Fruit fly (Drosophila melanogaster): ENCODE results near the gene sna.

The sna gene

dm6 chr2L:15478159-15478591, at the start of gene sna:
sna (minus strand) TSS chr2L:15478260.
- no peak for TF ChIP-seq CG8478 (optimal IDR thresholded peaks at IDR 0.05)
- no peak for TF ChIP-seq CTCF (optimal IDR thresholded peaks at IDR 0.05)

- TF ChIP-seq CTCF (optimal IDR thresholded peaks at IDR 0.05) = peak; percentile 51 to 82
- no peak for TF ChIP-seq CG8478 (optimal IDR thresholded peaks at IDR 0.05)
These were observed 26.5 kb upstream of the sna start for dm6 chr2L:15504534-15504933.

DNA sequence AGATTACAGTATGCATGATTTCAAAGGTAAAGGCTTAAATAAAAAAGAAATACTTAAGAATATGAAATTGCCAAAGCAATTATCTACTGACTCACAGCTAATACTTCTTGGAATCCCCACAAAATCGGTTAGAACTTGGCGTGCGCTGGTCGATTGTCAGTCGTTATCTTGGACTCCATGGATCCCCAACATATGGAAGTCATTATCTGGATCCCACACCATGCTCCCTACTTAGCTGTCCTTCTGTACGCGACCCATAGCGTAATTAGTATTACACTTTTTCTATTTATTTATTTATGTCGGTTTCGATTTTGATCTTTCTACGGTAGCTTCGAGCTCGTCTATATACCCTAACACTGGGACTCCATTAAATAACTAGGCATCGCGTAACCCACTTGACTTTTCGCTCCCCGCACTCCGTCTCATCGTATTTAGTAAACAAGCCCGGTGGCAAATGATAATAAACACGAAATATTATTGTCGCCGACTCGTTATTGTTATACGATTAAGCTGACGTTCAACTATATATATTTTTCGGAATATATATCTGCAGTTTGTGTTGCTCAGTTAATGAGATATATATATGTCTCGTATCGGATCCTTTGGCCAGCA, 23.0 kb upstream of the sna start:
- TF ChIP-seq CTCF (optimal IDR thresholded peaks at IDR 0.05) (no peak), CG8478 (optimal IDR thresholded peaks at IDR 0.05) (no peak)

DNA sequence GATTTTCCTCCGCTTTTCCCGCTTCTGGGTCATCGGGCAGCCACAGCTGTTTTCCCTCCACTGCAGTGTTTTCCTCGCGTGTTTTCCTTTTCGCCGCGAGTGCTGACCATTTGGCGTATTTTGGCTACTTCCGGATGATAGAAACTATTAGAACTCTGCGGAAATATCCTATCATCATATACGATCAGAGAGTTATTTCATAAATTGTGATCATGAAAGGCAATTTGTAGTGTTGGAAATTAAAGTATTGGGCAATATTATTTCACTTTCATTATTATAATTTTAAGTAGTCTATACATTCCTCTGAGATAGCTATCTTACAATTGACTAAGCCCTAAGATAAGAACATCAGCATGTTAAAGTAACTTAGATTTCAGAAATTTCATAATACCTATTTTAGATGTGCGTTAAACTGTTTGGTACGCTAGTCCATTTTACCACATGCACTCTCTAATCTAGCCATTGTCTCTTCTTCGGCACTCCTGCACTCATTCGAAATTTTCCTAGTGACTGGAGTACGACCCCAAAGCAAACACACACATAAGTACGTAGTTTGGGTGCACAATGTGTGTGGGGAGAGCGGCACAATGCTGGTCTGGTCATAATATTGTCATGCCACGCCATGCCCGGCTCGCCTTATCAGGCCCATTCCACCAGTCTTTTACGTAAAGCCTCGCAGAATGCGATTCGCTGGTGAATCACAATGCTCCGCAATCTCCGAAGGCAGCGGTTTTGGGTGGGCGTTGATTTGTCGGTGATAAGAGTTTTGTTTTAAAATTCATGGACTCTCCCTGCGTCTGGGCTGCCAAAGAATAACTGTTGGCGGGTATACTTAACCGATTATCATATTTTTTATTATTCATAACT, 21.9 kb upstream of the sna start:
- no peak for TF ChIP-seq CG8478 (optimal IDR thresholded peaks at IDR 0.05)
- no peak for TF ChIP-seq CTCF (optimal IDR thresholded peaks at IDR 0.05)

DNA sequence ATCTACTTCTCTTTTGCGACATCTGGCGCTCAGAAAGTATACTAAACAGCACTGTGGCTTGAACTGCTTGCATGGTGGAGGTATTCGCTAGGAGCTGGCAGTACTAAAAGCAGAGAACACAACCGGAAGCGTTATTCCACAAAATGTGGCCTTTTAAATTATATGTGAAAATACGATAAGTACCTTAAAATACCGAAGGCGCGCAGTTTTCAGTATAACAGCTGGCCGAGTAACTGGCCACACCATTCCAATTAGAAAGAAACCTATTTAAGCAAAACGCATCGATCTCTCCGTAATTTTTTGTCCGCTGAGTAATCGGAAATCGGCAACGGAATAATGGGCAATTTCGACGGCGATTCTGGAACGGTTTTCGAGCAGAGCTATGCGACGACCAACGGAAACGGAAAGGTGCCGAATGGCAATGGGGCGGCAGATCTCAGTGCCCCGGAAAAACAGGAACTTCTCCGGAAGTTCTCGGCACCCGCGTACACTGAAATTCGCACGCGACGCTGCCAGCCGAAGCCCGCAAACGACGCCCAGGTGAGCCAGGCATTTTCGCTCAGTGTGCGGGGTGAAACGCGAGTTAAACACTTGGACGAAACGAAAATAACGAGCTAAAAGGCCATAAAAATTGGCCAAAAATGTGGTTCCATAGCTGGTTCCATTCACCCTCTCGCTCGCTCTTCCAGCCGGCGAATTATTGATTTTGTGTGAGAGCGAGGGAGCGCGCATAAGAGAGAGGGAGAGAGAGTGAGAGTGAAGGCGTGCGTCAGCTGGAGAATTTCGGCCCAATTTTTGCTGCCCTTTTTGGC, 21.0 kb upstream of the sna start, which contains the start of gene lace:
Gene lace, plus strand, starts transcription at position 243 of the 812 bp plus-strand sequence.
- TF ChIP-seq CG8478 (optimal IDR thresholded peaks at IDR 0.05) = no peak
- peak; percentile 90 to 98 for TF ChIP-seq CTCF (optimal IDR thresholded peaks at IDR 0.05)

dm6 chr2L:15496310-15496709, 18.2 kb upstream of the sna start:
- no peak for TF ChIP-seq CG8478 (optimal IDR thresholded peaks at IDR 0.05)
- TF ChIP-seq CTCF (optimal IDR thresholded peaks at IDR 0.05) = no peak

dm6 chr2L:15493627-15494026, 15.6 kb upstream of the sna start:
- TF ChIP-seq CTCF (optimal IDR thresholded peaks at IDR 0.05) (no peak), CG8478 (optimal IDR thresholded peaks at IDR 0.05) (no peak)

DNA sequence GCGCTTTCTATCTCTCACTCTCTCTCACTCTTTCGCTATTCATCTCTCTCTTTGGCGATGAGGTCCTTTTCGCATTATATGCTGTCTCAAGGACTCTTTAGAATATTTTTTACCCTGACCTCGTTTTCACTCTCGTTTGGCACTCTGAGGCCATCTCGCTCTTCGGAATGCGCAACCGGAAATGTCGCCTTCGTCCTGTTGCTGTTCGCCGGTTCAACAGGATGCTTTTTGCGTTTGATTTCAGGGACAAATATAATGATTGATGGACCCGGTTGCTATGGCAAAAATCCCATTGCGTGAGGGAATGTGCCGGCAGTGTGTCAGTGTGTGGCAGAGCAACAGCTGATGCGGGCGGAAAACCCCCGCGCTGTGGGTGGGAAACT, 14.1 kb upstream of the sna start:
- TF ChIP-seq CTCF (optimal IDR thresholded peaks at IDR 0.05) (no peak), CG8478 (optimal IDR thresholded peaks at IDR 0.05) (no peak)

- TF ChIP-seq CTCF (optimal IDR thresholded peaks at IDR 0.05) (no peak), CG8478 (optimal IDR thresholded peaks at IDR 0.05) (no peak)
These were observed 13.5 kb upstream of the sna start for dm6 chr2L:15491321-15492158.

dm6 chr2L:15490206-15490851, 12.3 kb upstream of the sna start:
- TF ChIP-seq CTCF (optimal IDR thresholded peaks at IDR 0.05) (no peak), CG8478 (optimal IDR thresholded peaks at IDR 0.05) (no peak)

- TF ChIP-seq CTCF (optimal IDR thresholded peaks at IDR 0.05) = no peak
- no peak for TF ChIP-seq CG8478 (optimal IDR thresholded peaks at IDR 0.05)
These were observed 8.6 kb upstream of the sna start for dm6 chr2L:15486525-15487128.

DNA sequence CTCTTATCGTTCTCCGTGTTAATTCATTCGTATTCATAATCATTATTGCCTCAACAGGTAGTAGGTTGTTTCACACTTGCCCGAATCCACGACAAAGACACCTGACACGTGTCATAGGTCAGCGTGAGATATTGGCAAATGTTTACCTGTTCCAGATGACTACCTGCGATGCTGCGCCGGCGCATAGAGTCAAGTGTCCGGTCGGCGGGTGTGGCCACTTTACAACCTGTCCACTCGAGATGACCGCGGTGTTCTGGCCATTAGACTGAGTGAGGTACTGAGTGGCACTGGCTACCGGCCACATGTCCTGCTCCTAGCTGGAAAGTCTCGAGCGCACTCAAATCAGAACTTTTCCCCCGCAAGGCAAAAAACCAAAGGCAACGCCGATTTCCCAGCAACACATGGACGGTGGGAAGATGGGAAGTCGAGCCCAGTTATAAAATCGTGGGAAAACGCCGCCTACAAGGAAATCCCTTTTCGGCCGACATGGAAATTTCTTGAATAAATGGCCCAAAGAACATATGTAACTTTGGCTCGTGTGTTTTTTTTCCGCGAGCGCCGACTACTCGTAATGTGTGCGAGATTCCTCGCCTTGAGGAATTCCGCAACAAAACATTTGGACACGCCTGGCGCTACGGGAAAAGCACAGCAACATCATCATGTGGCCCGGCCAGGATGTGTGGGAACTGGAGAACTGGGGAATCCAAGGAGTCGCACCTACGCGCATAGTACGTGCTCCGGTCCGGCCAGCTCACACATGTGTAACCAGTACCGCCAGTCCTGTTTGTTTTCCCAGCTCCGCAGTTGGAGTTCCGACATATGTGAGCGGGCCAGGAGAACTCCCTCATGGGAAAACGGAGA, 7.8 kb upstream of the sna start:
- TF ChIP-seq CG8478 (optimal IDR thresholded peaks at IDR 0.05) (no peak), CTCF (optimal IDR thresholded peaks at IDR 0.05) (no peak)

- TF ChIP-seq CTCF (optimal IDR thresholded peaks at IDR 0.05) (no peak), CG8478 (optimal IDR thresholded peaks at IDR 0.05) (no peak)
These were observed 6.4 kb upstream of the sna start, which contains the start of gene Tim17b2 for dm6 chr2L:15484429-15484828. Tim17b2 (plus strand) TSS chr2L:15484729.
